Worm (Caenorhabditis elegans): ENCODE data around the gene fib-1.

fib-1 gene

DNA sequence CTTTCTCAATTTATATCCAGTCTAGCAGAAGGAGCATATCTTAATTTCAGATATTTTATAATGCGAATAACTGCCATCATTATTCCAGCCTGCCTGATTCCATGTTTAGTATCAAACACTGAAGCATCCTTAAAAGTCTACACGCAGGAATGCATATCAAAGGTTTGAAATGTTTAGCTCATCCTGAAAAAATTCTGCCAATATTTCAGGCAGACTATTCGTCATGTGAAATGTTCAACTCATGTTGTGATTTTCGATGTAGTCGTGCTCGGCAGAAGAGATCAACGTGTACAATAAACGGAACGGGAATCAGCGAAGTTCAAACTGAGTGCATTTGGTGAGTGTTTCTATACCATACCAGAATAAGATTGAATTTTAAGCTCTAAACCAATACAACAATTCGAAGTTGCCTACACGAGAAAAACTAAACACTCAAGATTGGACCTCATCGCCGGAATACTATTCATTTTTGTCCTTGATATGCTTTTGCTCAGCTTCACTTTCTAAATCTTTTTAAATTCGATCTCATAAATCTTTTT, 2.5 kb downstream of the fib-1 start, which contains the start of gene T01C3.11:
Gene T01C3.11 (plus strand): TSS at position 51 of the 539 bp plus-strand sequence.
- no peak for TF ChIP-seq ztf-3 (GFP tag; optimal IDR thresholded peaks at IDR 0.05)
- no peak for TF ChIP-seq cebp-1 (GFP tag; IDR thresholded peaks at IDR 0.05)
- TF ChIP-seq cebp-1 (tag; optimal IDR thresholded peaks at IDR 0.05) = no peak
- no peak for TF ChIP-seq nhr-80 (tag; optimal IDR thresholded peaks at IDR 0.05)
- no peak for TF ChIP-seq lsy-27 (tag; optimal IDR thresholded peaks at IDR 0.05; ENCODE audit: borderline replicate concordance, insufficient read depth)
- TF ChIP-seq madf-6 (GFP tag; IDR thresholded peaks at IDR 0.05) = peak; percentile 57
- peak; percentile 35 for TF ChIP-seq snpc-1.1 (tag; optimal IDR thresholded peaks at IDR 0.05; ENCODE audit: insufficient read depth)
- peak; percentile 16 for TF ChIP-seq mes-4 (tag; optimal IDR thresholded peaks at IDR 0.05)
- peak; percentile 53; the same call in 1 of the 2 replicates for TF ChIP-seq attf-6 (GFP tag; IDR thresholded peaks at IDR 0.05)
- no peak for TF ChIP-seq Y67H2A.10 (GFP tag; conservative IDR thresholded peaks at IDR 0.05)
- TF ChIP-seq egrh-3 (GFP tag; IDR thresholded peaks at IDR 0.05) = no peak
- peak; percentile 7 for TF ChIP-seq ZK185.1 (tag; optimal IDR thresholded peaks at IDR 0.05; ENCODE audit: poor library complexity, severe bottlenecking)
- peak; percentile 13; the same call in 1 of the 2 replicates for TF ChIP-seq pbrm-1 (GFP tag; IDR thresholded peaks at IDR 0.05)
- peak; percentile 32 for TF ChIP-seq tbp1 (GFP tag; optimal IDR thresholded peaks at IDR 0.05)
- TF ChIP-seq athp-1 (tag; optimal IDR thresholded peaks at IDR 0.05) = peak; percentile 34
- TF ChIP-seq unc-130 (GFP tag; optimal IDR thresholded peaks at IDR 0.05) = no peak
- peak; percentile 25 for TF ChIP-seq lin-54 (GFP tag; optimal IDR thresholded peaks at IDR 0.05)
- no peak for TF ChIP-seq B0035.1 (tag; optimal IDR thresholded peaks at IDR 0.05)
- TF ChIP-seq madf-3 (GFP tag; IDR thresholded peaks at IDR 0.05) = peak; percentile 82; the same call in 1 of the 2 replicates
- no peak for TF ChIP-seq Y95B8A.8 (GFP tag; IDR thresholded peaks at IDR 0.05)
- peak; percentile 68 for TF ChIP-seq F49E8.2 (tag; optimal IDR thresholded peaks at IDR 0.05; ENCODE audit: insufficient read depth)
- peak; percentile 54 for TF ChIP-seq snpc-1.3 (tag; optimal IDR thresholded peaks at IDR 0.05; ENCODE audit: insufficient read depth)
- peak; percentile 50 for TF ChIP-seq snpc-3.4 (tag; optimal IDR thresholded peaks at IDR 0.05)
- peak; percentile 5; the same call in 1 of the 2 replicates for TF ChIP-seq hsf-1 (GFP tag; IDR thresholded peaks at IDR 0.05)
- peak; percentile 84 for TF ChIP-seq hrde-1 (tag; optimal IDR thresholded peaks at IDR 0.05; ENCODE audit: borderline replicate concordance)
- TF ChIP-seq ekl-4 (GFP tag; IDR thresholded peaks at IDR 0.05) = peak; percentile 56; the same call in 1 of the 2 replicates
- no peak for TF ChIP-seq chd-7 (tag; optimal IDR thresholded peaks at IDR 0.05)
- 0 out of 2 replicates have a peak, but pooled peaks have one; percentile 11 for TF ChIP-seq ceh-40 (GFP tag; IDR thresholded peaks at IDR 0.05)

DNA sequence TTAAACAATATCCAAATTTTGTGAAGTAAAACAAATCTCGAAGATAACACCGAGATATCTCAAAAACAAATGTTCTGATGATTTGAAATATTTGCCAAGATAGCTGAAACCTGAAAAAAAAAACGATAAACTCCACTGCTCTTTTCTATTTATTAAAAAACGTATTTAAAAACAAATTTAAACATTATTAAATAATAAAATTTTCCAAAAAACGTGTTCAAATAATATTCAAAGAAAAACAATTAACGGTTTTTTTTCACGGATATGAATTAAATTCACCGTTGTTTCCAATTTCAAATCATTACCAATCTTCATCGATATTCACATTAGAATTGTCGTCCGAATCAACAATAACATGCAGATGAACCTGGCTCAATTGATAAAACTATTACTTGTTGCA, 5.8 kb downstream of the fib-1 start, which contains the start of gene irld-14:
Gene irld-14 (plus strand): TSS at position 301 of the 400 bp plus-strand sequence.
- no peak for TF ChIP-seq D2030.7 (GFP tag; IDR thresholded peaks at IDR 0.05)
- no peak for TF ChIP-seq C17E4.6 (GFP tag; IDR thresholded peaks at IDR 0.05)
- TF ChIP-seq lag-1 (GFP tag; IDR thresholded peaks at IDR 0.05) = no peak

DNA sequence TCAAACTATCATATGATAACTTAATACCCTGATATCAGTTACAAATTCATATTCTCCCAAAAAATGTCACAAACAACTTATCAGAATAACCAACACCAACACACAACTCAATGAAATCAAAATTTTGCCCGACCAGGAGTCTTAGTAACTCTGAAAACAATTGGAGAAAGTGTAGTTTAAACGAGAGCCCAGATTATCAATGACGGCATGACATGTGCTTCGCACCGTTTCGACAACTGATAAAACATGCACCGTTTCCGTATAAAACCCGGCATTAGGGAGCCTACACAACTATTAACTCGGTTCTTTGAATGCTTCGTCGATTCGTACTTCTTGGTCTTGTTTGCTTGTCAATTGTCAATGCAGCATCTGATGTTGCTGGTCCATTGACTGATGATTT, 8.4 kb downstream of the fib-1 start, which contains the start of gene fil-1:
Gene fil-1 (plus strand): TSS at position 219 of the 400 bp plus-strand sequence.
- no peak for TF ChIP-seq gei-17 (GFP tag; optimal IDR thresholded peaks at IDR 0.05)
- no peak for TF ChIP-seq bed-1 (GFP tag; IDR thresholded peaks at IDR 0.05)
- TF ChIP-seq cebp-1 (GFP tag; IDR thresholded peaks at IDR 0.05) = no peak
- TF ChIP-seq cebp-1 (tag; optimal IDR thresholded peaks at IDR 0.05) = no peak
- TF ChIP-seq nhr-179 (tag; optimal IDR thresholded peaks at IDR 0.05) = no peak
- peak; percentile 22 for TF ChIP-seq nhr-80 (tag; optimal IDR thresholded peaks at IDR 0.05)
- no peak for TF ChIP-seq K11D2.4 (GFP tag; IDR thresholded peaks at IDR 0.05)
- TF ChIP-seq ztf-22 (GFP tag; optimal IDR thresholded peaks at IDR 0.05) = no peak

Data from whole organism, young adult.